Worm (Caenorhabditis elegans): ENCODE data around the gene T14F9.2.

T14F9.2 gene

DNA sequence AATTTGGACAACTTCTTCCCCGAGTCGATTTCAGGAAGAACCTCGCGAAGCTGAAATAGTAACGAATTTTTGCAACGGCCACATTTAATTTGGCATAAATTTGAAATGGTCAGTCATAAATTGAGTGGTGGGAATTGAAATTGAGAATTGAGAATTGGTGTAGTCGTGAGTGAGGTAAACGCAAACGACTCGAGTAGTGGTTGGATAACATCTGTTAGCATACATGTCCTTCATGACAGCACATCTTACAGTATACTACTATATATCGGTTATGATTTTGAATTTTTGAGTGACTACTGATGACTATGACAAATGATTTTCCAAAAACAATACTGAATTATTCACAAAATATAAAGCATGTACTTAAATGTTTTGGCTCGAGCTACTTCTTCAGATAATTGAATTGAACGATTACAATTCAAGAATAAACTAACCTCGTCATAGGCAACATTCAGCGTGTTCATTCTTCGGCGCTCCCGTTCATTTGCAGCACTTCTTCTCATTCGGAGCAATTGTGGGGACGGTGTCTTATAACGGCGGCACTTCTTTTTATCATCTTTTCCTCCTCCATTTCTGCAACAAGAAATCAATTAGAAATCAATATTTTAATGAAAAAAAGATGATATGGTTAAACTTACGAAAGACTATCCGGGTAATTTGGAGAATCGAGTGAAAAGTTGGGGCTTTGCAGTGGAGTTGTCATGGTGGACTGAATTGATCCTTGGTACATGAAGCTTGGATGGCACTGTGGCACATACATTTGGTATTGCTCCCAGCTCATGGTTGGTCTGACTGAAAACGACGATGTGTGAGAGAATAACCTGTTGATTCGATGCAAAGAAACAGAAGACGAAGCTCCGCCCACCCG is 4.6 kb upstream of the T14F9.2 start, which contains the start of gene lin-32:
Gene lin-32 (minus strand): TSS at position 818 of the 868 bp plus-strand sequence.
- TF ChIP-seq lir-3 (tag; optimal IDR thresholded peaks at IDR 0.05; ENCODE audit: poor library complexity) (no peak), ama-1 (optimal IDR thresholded peaks at IDR 0.05) (no peak), lin-35 (GFP tag; optimal IDR thresholded peaks at IDR 0.05) (no peak), jun-1 (tag; optimal IDR thresholded peaks at IDR 0.05) (no peak), pqm-1 (tag; optimal IDR thresholded peaks at IDR 0.05) (no peak), tbx-2 (tag; optimal IDR thresholded peaks at IDR 0.05) (peak; percentile 1), elt-2 (tag; optimal IDR thresholded peaks at IDR 0.05) (no peak), hlh-4 (tag; optimal IDR thresholded peaks at IDR 0.05) (no peak), snu-23 (GFP tag; optimal IDR thresholded peaks at IDR 0.05) (no peak), ztf-11 (tag; optimal IDR thresholded peaks at IDR 0.05) (peak in 1 of 2 experiments; percentile 65), ces-1 (GFP tag; optimal IDR thresholded peaks at IDR 0.05) (no peak), nhr-85 (tag) (no peak), ztf-4 (tag; optimal IDR thresholded peaks at IDR 0.05) (no peak), aly-2 (tag; optimal IDR thresholded peaks at IDR 0.05) (no peak), mef-2 (tag; optimal IDR thresholded peaks at IDR 0.05) (no peak)

DNA sequence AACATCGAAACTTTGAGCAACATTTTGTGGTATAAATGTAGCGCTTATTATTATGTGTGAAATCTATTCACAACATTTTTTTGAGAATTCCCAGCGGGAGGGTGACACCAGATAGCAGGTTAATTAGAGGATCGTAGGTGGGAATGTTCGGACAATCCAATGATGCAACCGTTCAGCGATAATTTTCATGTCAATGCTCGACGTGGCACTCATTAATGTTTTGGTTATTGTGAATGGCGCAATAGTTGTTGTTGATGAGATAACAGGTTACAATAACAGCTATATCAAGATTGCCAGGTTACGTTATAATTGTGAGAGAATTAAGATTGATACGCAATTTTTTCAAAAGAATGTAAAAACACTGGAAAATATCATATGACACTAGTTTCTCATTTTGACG is 2.8 kb upstream of the T14F9.2 start:
- TF ChIP-seq nhr-19 (GFP tag; conservative IDR thresholded peaks at IDR 0.05) (no peak), lin-35 (GFP tag; optimal IDR thresholded peaks at IDR 0.05) (no peak), efl-3 (GFP tag; optimal IDR thresholded peaks at IDR 0.05) (no peak), lin-39 (tag; optimal IDR thresholded peaks at IDR 0.05) (no peak), ztf-4 (tag; optimal IDR thresholded peaks at IDR 0.05) (no peak), sox-4 (tag; optimal IDR thresholded peaks at IDR 0.05) (no peak), zip-4 (GFP tag; optimal IDR thresholded peaks at IDR 0.05) (no peak), mab-9 (GFP tag; IDR thresholded peaks at IDR 0.05) (no peak), grh-1 (GFP tag; IDR thresholded peaks at IDR 0.05) (no peak), ces-1 (GFP tag; optimal IDR thresholded peaks at IDR 0.05) (no peak)

DNA sequence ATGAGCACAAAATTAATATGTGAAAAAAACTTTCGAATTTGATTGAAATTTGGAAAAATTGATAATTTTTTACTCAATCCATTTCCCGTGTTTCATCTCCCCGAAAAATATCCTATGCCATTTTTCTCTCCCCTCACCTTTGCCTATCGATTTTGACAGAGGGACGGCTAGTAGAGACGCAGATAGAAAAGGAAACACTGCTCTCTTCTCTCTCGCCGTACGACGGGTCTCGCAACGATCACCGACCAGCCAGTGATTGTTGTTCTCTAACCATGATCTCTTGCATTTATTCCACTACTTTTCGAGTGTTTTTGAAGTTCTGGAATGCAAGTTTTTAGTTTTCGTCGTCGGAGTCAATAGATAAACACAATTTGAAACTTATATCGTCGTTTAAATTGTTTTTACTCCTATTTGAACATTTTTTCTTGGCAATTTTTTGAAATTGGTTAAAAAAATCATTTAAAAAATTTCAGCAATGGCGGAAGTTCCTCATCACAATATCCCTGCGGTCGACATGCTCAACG is 3.4 kb downstream of the T14F9.2 start, which contains the start of gene vha-15:
Gene vha-15 (plus strand): TSS at position 474 of the 524 bp plus-strand sequence.
- TF ChIP-seq jun-1 (tag; optimal IDR thresholded peaks at IDR 0.05) (peak; percentile 69), lir-3 (tag; optimal IDR thresholded peaks at IDR 0.05; ENCODE audit: poor library complexity) (peak; percentile 28), lin-15B (tag; optimal IDR thresholded peaks at IDR 0.05) (peak; percentile 50), Y116A8C.19 (tag; optimal IDR thresholded peaks at IDR 0.05; ENCODE audit: borderline replicate concordance) (no peak), lin-39 (tag; optimal IDR thresholded peaks at IDR 0.05) (no peak), ceh-63 (GFP tag; optimal IDR thresholded peaks at IDR 0.05) (no peak), nhr-19 (GFP tag; conservative IDR thresholded peaks at IDR 0.05) (peak; percentile 61), nhr-85 (tag) (peak; percentile 89), hlh-4 (tag; optimal IDR thresholded peaks at IDR 0.05) (no peak), ceh-90 (tag; optimal IDR thresholded peaks at IDR 0.05) (no peak), mef-2 (tag; optimal IDR thresholded peaks at IDR 0.05) (no peak), lin-13 (GFP tag; optimal IDR thresholded peaks at IDR 0.05) (peak; percentile 61), nhr-12 (tag; optimal IDR thresholded peaks at IDR 0.05) (no peak), fkh-4 (tag; optimal IDR thresholded peaks at IDR 0.05; ENCODE audit: borderline replicate concordance) (no peak), C04F5.9 (tag; optimal IDR thresholded peaks at IDR 0.05) (no peak), fos-1 (tag; optimal IDR thresholded peaks at IDR 0.05) (peak; percentile 77), egl-27 (tag; optimal IDR thresholded peaks at IDR 0.05) (no peak), nhr-20 (tag; optimal IDR thresholded peaks at IDR 0.05) (peak; percentile 84), hpl-2 (GFP tag; optimal IDR thresholded peaks at IDR 0.05) (peak; percentile 46), lsy-2 (tag; optimal IDR thresholded peaks at IDR 0.05) (peak; percentile 89 to 95), blmp-1 (tag; optimal IDR thresholded peaks at IDR 0.05) (peak; percentile 75), lin-14 (GFP tag; optimal IDR thresholded peaks at IDR 0.05) (peak; percentile 91), F16B12.6 (tag; optimal IDR thresholded peaks at IDR 0.05) (peak; percentile 51), ceh-88 (GFP tag; IDR thresholded peaks at IDR 0.05) (no peak; the same call in 1 of the 2 replicates), pag-3 (tag; optimal IDR thresholded peaks at IDR 0.05; ENCODE audit: borderline replicate concordance, insufficient read depth) (no peak), ceh-8 (GFP tag; optimal IDR thresholded peaks at IDR 0.05) (no peak), C16A3.4 (tag; optimal IDR thresholded peaks at IDR 0.05) (peak; percentile 67), dpl-1 (GFP tag; optimal IDR thresholded peaks at IDR 0.05) (peak; percentile 44 to 57 (median 45)), egl-13 (tag; optimal IDR thresholded peaks at IDR 0.05) (no peak), mab-9 (GFP tag; IDR thresholded peaks at IDR 0.05) (no peak), ztf-11 (tag; optimal IDR thresholded peaks at IDR 0.05) (no peak), ets-5 (GFP tag; IDR thresholded peaks at IDR 0.05) (no peak), ces-1 (GFP tag; optimal IDR thresholded peaks at IDR 0.05) (no peak)
